Fruit fly (Drosophila melanogaster) whole organism, pupa: ENCODE measurements around the gene sro.

ENCODE experiments used
- CG10348 ChIP-seq: fragments of 200-800 bp; sonication (Bioruptor generic); IDR thresholded peaks from 2 replicates; pipeline ENCODE4 v1.3.6; 2022; ENCODE audit warnings: missing biosample characterization, missing genetic modification characterization
- CG12605 ChIP-seq: fragments of 200-800 bp; sonication (Bioruptor generic); IDR thresholded peaks from 2 replicates; pipeline ENCODE4 v1.3.6; 2022; ENCODE audit warnings: missing biosample characterization, missing genetic modification characterization
- CG13204 ChIP-seq: fragments of 200-800 bp; sonication (Bioruptor generic); optimal IDR thresholded peaks from 2 replicates; lab custom pipeline; 2018; ENCODE audit warnings: missing biosample characterization, mild to moderate bottlenecking, missing genetic modification characterization, moderate library complexity
- CG14655 ChIP-seq: fragments of 200-800 bp; sonication (Bioruptor generic); optimal IDR thresholded peaks from 3 replicates; lab custom pipeline; 2017; ENCODE audit warnings: mild to moderate bottlenecking, missing biosample characterization, missing genetic modification reagents, missing genetic modification characterization
- CG15710 ChIP-seq: fragments of 200-800 bp; sonication (Bioruptor generic); optimal IDR thresholded peaks from 2 replicates; lab custom pipeline; 2018; ENCODE audit warnings: missing biosample characterization, mild to moderate bottlenecking, missing genetic modification characterization, moderate library complexity
- CG17806 ChIP-seq: fragments of 200-800 bp; sonication (Bioruptor generic); optimal IDR thresholded peaks from 2 replicates; lab custom pipeline; 2018; ENCODE audit warnings: missing biosample characterization, mild to moderate bottlenecking, missing genetic modification characterization, moderate library complexity
- CG32121 ChIP-seq: fragments of 200-800 bp; sonication (Bioruptor generic); IDR thresholded peaks from 2 replicates; pipeline ENCODE4 v1.3.6; 2022; ENCODE audit warnings: missing biosample characterization, missing genetic modification characterization
- CG34367 ChIP-seq: fragments of 200-800 bp; sonication (Bioruptor generic); optimal IDR thresholded peaks from 2 replicates; lab custom pipeline; 2018; ENCODE audit warnings: missing biosample characterization, mild to moderate bottlenecking, missing genetic modification characterization
- CG4496 ChIP-seq: fragments of 200-800 bp; sonication (Bioruptor generic); IDR thresholded peaks from 3 replicates; pipeline ENCODE4 v1.3.6; 2022; ENCODE audit warnings: missing biosample characterization, missing genetic modification characterization
- CG8159 ChIP-seq: fragments of 200-800 bp; sonication (Bioruptor generic); optimal IDR thresholded peaks from 3 replicates; lab custom pipeline; 2018; ENCODE audit warnings: missing biosample characterization, mild to moderate bottlenecking, missing genetic modification characterization, moderate library complexity
- CG8301 ChIP-seq: fragments of 200-800 bp; sonication (Bioruptor generic); optimal IDR thresholded peaks from 2 replicates; lab custom pipeline; 2018; ENCODE audit warnings: missing biosample characterization, mild to moderate bottlenecking, missing genetic modification characterization
- CG9948 ChIP-seq: fragments of 200-800 bp; sonication (Bioruptor generic); optimal IDR thresholded peaks from 2 replicates; lab custom pipeline; 2018; ENCODE audit warnings: missing biosample characterization, mild to moderate bottlenecking, missing genetic modification characterization, moderate library complexity
- D1 ChIP-seq: fragments of 200-800 bp; sonication (Bioruptor generic); optimal IDR thresholded peaks from 2 replicates; lab custom pipeline; 2018; ENCODE audit warnings: missing biosample characterization, mild to moderate bottlenecking, missing genetic modification characterization, moderate library complexity
- EcR ChIP-seq: fragments of 200-800 bp; sonication (Bioruptor generic); optimal IDR thresholded peaks from 3 replicates; lab custom pipeline; 2019; ENCODE audit warnings: missing biosample characterization, missing genetic modification characterization, mild to moderate bottlenecking, moderate library complexity, missing genetic modification reagents
- Ets98B ChIP-seq: fragments of 200-800 bp; sonication (Bioruptor generic); IDR thresholded peaks from 2 replicates; pipeline ENCODE4 v1.3.6; 2022; ENCODE audit warnings: missing biosample characterization, missing genetic modification characterization
- Pif1A ChIP-seq: fragments of 200-800 bp; sonication (Bioruptor generic); optimal IDR thresholded peaks from 3 replicates; lab custom pipeline; 2016; ENCODE audit warnings: missing biosample characterization, missing genetic modification characterization
- Pif1B ChIP-seq: fragments of 200-800 bp; sonication (Bioruptor generic); optimal IDR thresholded peaks from 3 replicates; lab custom pipeline; 2016; ENCODE audit warnings: missing biosample characterization, missing genetic modification characterization
- Snoo ChIP-seq: fragments of 200-800 bp; sonication (Bioruptor generic); optimal IDR thresholded peaks from 3 replicates; lab custom pipeline; 2017; ENCODE audit warnings: missing biosample characterization, mild to moderate bottlenecking, missing genetic modification characterization, inconsistent platforms
- fd96Ca ChIP-seq: fragments of 200-800 bp; sonication (Bioruptor generic); IDR thresholded peaks from 3 replicates; pipeline ENCODE4 v1.3.6; 2022; ENCODE audit warnings: missing biosample characterization, missing genetic modification characterization
- gl ChIP-seq: fragments of 200-800 bp; sonication (Bioruptor generic); optimal IDR thresholded peaks from 2 replicates; lab custom pipeline; 2018; ENCODE audit warnings: missing biosample characterization, mild to moderate bottlenecking, missing genetic modification characterization
- rn ChIP-seq: fragments of 200-800 bp; sonication (Bioruptor generic); IDR thresholded peaks from 2 replicates; pipeline ENCODE4 v1.3.6; 2022; ENCODE audit warnings: missing biosample characterization, missing genetic modification characterization

Gene sro

dm6 chr3R:29760042-29760441 lies 34.4 kb upstream of the sro start:
- TF ChIP-seq CG8159 (tag; lab: Kevin White, UChicago) (peak; percentile 24), CG14655 (GFP tag; lab: Kevin White, UChicago) (no peak), CG34367 (tag; lab: Kevin White, UChicago) (peak; percentile 3), CG15710 (tag; lab: Kevin White, UChicago) (peak; percentile 20)

- TF ChIP-seq Snoo = no peak
- peak; percentile 22 for TF ChIP-seq CG15710 (tag; lab: Kevin White, UChicago)
- no peak for TF ChIP-seq CG10348
- TF ChIP-seq CG8159 (tag; lab: Kevin White, UChicago) = peak; percentile 35
These were observed 32.8 kb upstream of the sro start for dm6 chr3R:29761569-29761968.

- TF ChIP-seq CG10348 = no peak
- 0 out of 3 replicates have a peak, but pooled peaks have one; percentile 31 for TF ChIP-seq fd96Ca (GFP tag; lab: Robert Waterston, UW)
- peak; percentile 50 for TF ChIP-seq CG15710 (tag; lab: Kevin White, UChicago)
- TF ChIP-seq Pif1A (GFP tag; lab: Kevin White, UChicago) = peak; percentile 31
- peak; percentile 71 for TF ChIP-seq Snoo
- TF ChIP-seq CG12605 (GFP tag; lab: Robert Waterston, UW) = no peak
- TF ChIP-seq EcR = no peak
- TF ChIP-seq Pif1B (GFP tag; lab: Kevin White, UChicago) = peak; percentile 2
- peak; percentile 12 for TF ChIP-seq CG34367 (tag; lab: Kevin White, UChicago)
- TF ChIP-seq CG32121 (GFP tag; lab: Robert Waterston, UW) = no peak
- no peak for TF ChIP-seq rn (GFP tag; lab: Robert Waterston, UW)
- peak; percentile 34 for TF ChIP-seq CG14655 (GFP tag; lab: Kevin White, UChicago)
- TF ChIP-seq CG8159 (tag; lab: Kevin White, UChicago) = peak; percentile 59
- no peak for TF ChIP-seq gl (tag; lab: Kevin White, UChicago)
- no peak for TF ChIP-seq CG13204 (GFP tag; lab: Kevin White, UChicago)
- no peak for TF ChIP-seq Ets98B
- TF ChIP-seq CG8301 = peak; percentile 14
- TF ChIP-seq CG17806 (tag; lab: Kevin White, UChicago) = peak; percentile 12
- TF ChIP-seq CG4496 (GFP tag; lab: Robert Waterston, UW) = peak; percentile 29; the same call in 1 of the 3 replicates
- TF ChIP-seq CG9948 (tag; lab: Kevin White, UChicago) = peak; percentile 3
- no peak for TF ChIP-seq D1 (tag; lab: Kevin White, UChicago)
These were observed 32.1 kb upstream of the sro start for dm6 chr3R:29762297-29762696.

dm6 chr3R:29763154-29763553 lies 31.2 kb upstream of the sro start:
- peak; percentile 85 for TF ChIP-seq CG8159 (tag; lab: Kevin White, UChicago)
- TF ChIP-seq CG10348 = no peak
- peak; percentile 72 for TF ChIP-seq CG34367 (tag; lab: Kevin White, UChicago)
- TF ChIP-seq Pif1B (GFP tag; lab: Kevin White, UChicago) = peak; percentile 74
- TF ChIP-seq Ets98B = peak; percentile 72
- peak; percentile 70 for TF ChIP-seq CG8301
- TF ChIP-seq D1 (tag; lab: Kevin White, UChicago) = peak; percentile 46
- TF ChIP-seq rn (GFP tag; lab: Robert Waterston, UW) = peak; percentile 69
- TF ChIP-seq CG13204 (GFP tag; lab: Kevin White, UChicago) = peak; percentile 36
- peak; percentile 52 for TF ChIP-seq gl (tag; lab: Kevin White, UChicago)
- peak; percentile 81 for TF ChIP-seq CG17806 (tag; lab: Kevin White, UChicago)
- TF ChIP-seq EcR = peak; percentile 51
- peak; percentile 83 for TF ChIP-seq CG15710 (tag; lab: Kevin White, UChicago)
- peak; percentile 58 for TF ChIP-seq CG32121 (GFP tag; lab: Robert Waterston, UW)
- peak; percentile 75 for TF ChIP-seq CG9948 (tag; lab: Kevin White, UChicago)
- peak; percentile 56 for TF ChIP-seq CG12605 (GFP tag; lab: Robert Waterston, UW)
- peak; percentile 85 for TF ChIP-seq CG4496 (GFP tag; lab: Robert Waterston, UW)
- TF ChIP-seq CG14655 (GFP tag; lab: Kevin White, UChicago) = peak; percentile 71
- peak; percentile 93 for TF ChIP-seq Pif1A (GFP tag; lab: Kevin White, UChicago)
- TF ChIP-seq fd96Ca (GFP tag; lab: Robert Waterston, UW) = peak; percentile 77
- peak; percentile 93 for TF ChIP-seq Snoo

dm6 chr3R:29763804-29764203 lies 30.6 kb upstream of the sro start:
- no peak for TF ChIP-seq CG8301
- no peak for TF ChIP-seq rn (GFP tag; lab: Robert Waterston, UW)
- TF ChIP-seq CG14655 (GFP tag; lab: Kevin White, UChicago) = peak; percentile 29
- TF ChIP-seq CG15710 (tag; lab: Kevin White, UChicago) = no peak
- TF ChIP-seq CG8159 (tag; lab: Kevin White, UChicago) = peak; percentile 43
- TF ChIP-seq CG17806 (tag; lab: Kevin White, UChicago) = peak; percentile 22

dm6 chr3R:29764249-29765042 lies 30.0 kb upstream of the sro start:
- TF ChIP-seq CG13204 (GFP tag; lab: Kevin White, UChicago) (peak; percentile 11), rn (GFP tag; lab: Robert Waterston, UW) (no peak), CG4496 (GFP tag; lab: Robert Waterston, UW) (no peak), EcR (peak; percentile 95), CG8301 (no peak), gl (tag; lab: Kevin White, UChicago) (no peak)
